Fruit fly (Drosophila melanogaster): ENCODE measurements around the gene CG1927.

dm6 chr3L:1985406-1985805 lies 15.5 kb upstream of the CG1927 start:
- TF ChIP-seq CG8478 (optimal IDR thresholded peaks at IDR 0.05), result no peak
- no peak for TF ChIP-seq usp (GFP tag; optimal IDR thresholded peaks at IDR 0.05)
- no peak for TF ChIP-seq Dll (optimal IDR thresholded peaks at IDR 0.05)
- TF ChIP-seq pan (optimal IDR thresholded peaks at IDR 0.05), result no peak
